Fruit fly (Drosophila melanogaster): ENCODE data around the gene Vps8.

- TF ChIP-seq CG8478 (optimal IDR thresholded peaks at IDR 0.05) (no peak), CTCF (optimal IDR thresholded peaks at IDR 0.05) (no peak)
These were observed 21.8 kb upstream of the Vps8 start for dm6 chr3L:6516901-6517300.

Measured in S2 (cell line).